Fruit fly (Drosophila melanogaster) whole organism, wandering third instar larva: ENCODE measurements around the gene CG17991.

ENCODE experiments used
- Abd-B ChIP-seq: fragments of >200 bp; optimal IDR thresholded peaks from 2 replicates; lab custom pipeline; 2017; ENCODE audit warnings: missing biosample characterization, missing genetic modification characterization
- CG32264 ChIP-seq: fragments of 200-800 bp; sonication (Bioruptor generic); optimal IDR thresholded peaks from 2 replicates; lab custom pipeline; 2016; ENCODE audit warnings: missing biosample characterization, missing genetic modification characterization
- Dfd ChIP-seq: fragments of >200 bp; optimal IDR thresholded peaks from 2 replicates; lab custom pipeline; 2017; ENCODE audit warnings: missing biosample characterization, missing genetic modification characterization
- GATAd ChIP-seq: sonication (Bioruptor generic); optimal IDR thresholded peaks from 2 replicates; lab custom pipeline; 2016; ENCODE audit warnings: missing biosample characterization, missing genetic modification characterization
- HLH106 ChIP-seq: fragments of 200-800 bp; optimal IDR thresholded peaks from 3 replicates; lab custom pipeline; 2019; ENCODE audit warnings: missing biosample characterization, mild to moderate bottlenecking, missing genetic modification characterization, moderate library complexity
- Hnf4 ChIP-seq: fragments of 200-800 bp; sonication (Bioruptor generic); optimal IDR thresholded peaks from 2 replicates; lab custom pipeline; 2016; ENCODE audit warnings: missing biosample characterization, mild to moderate bottlenecking, missing genetic modification characterization
- Hr78 ChIP-seq: fragments of >200 bp; optimal IDR thresholded peaks from 2 replicates; lab custom pipeline; 2017; ENCODE audit warnings: missing biosample characterization, missing genetic modification characterization
- Hr83 ChIP-seq: fragments of 200-300 bp; sonication (Bioruptor generic); optimal IDR thresholded peaks from 2 replicates; lab custom pipeline; 2016; ENCODE audit warnings: missing biosample characterization, mild to moderate bottlenecking, missing genetic modification characterization, moderate library complexity; ENCODE audit not compliant: poor library complexity, severe bottlenecking
- Jra ChIP-seq: sonication (Bioruptor generic); optimal IDR thresholded peaks from 2 replicates; lab custom pipeline; 2016; ENCODE audit warnings: missing biosample characterization, missing genetic modification characterization
- Myc ChIP-seq: fragments of >200 bp; optimal IDR thresholded peaks from 2 replicates; lab custom pipeline; 2017
- N ChIP-seq: fragments of >200 bp; optimal IDR thresholded peaks from 2 replicates; lab custom pipeline; 2018; ENCODE audit warnings: missing biosample characterization, missing external identifiers, missing genetic modification characterization
- OdsH ChIP-seq: fragments of 200-800 bp; sonication (Bioruptor generic); optimal IDR thresholded peaks from 2 replicates; lab custom pipeline; 2016; ENCODE audit warnings: missing biosample characterization, mild to moderate bottlenecking, missing genetic modification characterization
- Rel ChIP-seq, 2 experiments: fragments of 200-800 bp; sonication (Bioruptor generic) in 1 of 2; optimal IDR thresholded peaks; 2 replicates in 1 of 2; 3 replicates in 1 of 2; lab custom pipeline; 2016 to 2019; ENCODE audit warnings: mild to moderate bottlenecking in 2 of 2, missing biosample characterization in 2 of 2, missing genetic modification characterization in 2 of 2, moderate library complexity in 1 of 2
- Sp1 ChIP-seq: fragments of 200-800 bp; sonication (Bioruptor generic); optimal IDR thresholded peaks from 3 replicates; lab custom pipeline; 2019; ENCODE audit warnings: missing biosample characterization, mild to moderate bottlenecking, missing genetic modification characterization, moderate library complexity
- Vsx2 ChIP-seq: fragments of 200-300, 225-300 bp; sonication (Bioruptor generic); optimal IDR thresholded peaks from 2 replicates; lab custom pipeline; 2018; ENCODE audit warnings: missing biosample characterization, missing genetic modification characterization; ENCODE audit not compliant: partially characterized antibody
- br ChIP-seq: fragments of 200-800 bp; sonication (Bioruptor generic); optimal IDR thresholded peaks from 2 replicates; lab custom pipeline; 2016; ENCODE audit warnings: missing biosample characterization, missing genetic modification characterization
- brk ChIP-seq: fragments of 200-800 bp; sonication (Bioruptor generic); optimal IDR thresholded peaks from 2 replicates; lab custom pipeline; 2016; ENCODE audit warnings: missing biosample characterization, mild to moderate bottlenecking, missing genetic modification characterization
- dmrt93B ChIP-seq: fragments of 200-800 bp; sonication (Bioruptor generic); optimal IDR thresholded peaks from 2 replicates; lab custom pipeline; 2018; ENCODE audit warnings: missing biosample characterization, mild to moderate bottlenecking, missing genetic modification characterization
- ey ChIP-seq: fragments of 200-800 bp; sonication (Bioruptor generic); optimal IDR thresholded peaks from 2 replicates; lab custom pipeline; 2016; ENCODE audit warnings: missing biosample characterization, missing genetic modification characterization
- foxo ChIP-seq, 2 experiments: fragments of 200-800 bp; sonication (Bioruptor generic); optimal IDR thresholded peaks; 2 replicates in 1 of 2; 3 replicates in 1 of 2; lab custom pipeline; 2016 to 2017; ENCODE audit warnings: missing biosample characterization in 2 of 2, missing genetic modification characterization in 2 of 2
- h ChIP-seq: fragments of 200-800 bp; sonication (Bioruptor generic); optimal IDR thresholded peaks from 3 replicates; lab custom pipeline; 2016; ENCODE audit warnings: missing biosample characterization, mild to moderate bottlenecking, missing genetic modification characterization
- jim ChIP-seq: fragments of 175-275, 200-325 bp; sonication (Bioruptor generic); optimal IDR thresholded peaks from 2 replicates; lab custom pipeline; 2016; ENCODE audit warnings: missing biosample characterization, mild to moderate bottlenecking, missing genetic modification characterization
- lola ChIP-seq: fragments of >200 bp; optimal IDR thresholded peaks from 2 replicates; lab custom pipeline; 2017; ENCODE audit warnings: missing biosample characterization, missing genetic modification characterization
- pan ChIP-seq: fragments of >200 bp; optimal IDR thresholded peaks from 2 replicates; lab custom pipeline; 2017
- psq ChIP-seq: fragments of 200-800 bp; sonication (Bioruptor generic); optimal IDR thresholded peaks from 3 replicates; lab custom pipeline; 2017; ENCODE audit warnings: missing biosample characterization, mild to moderate bottlenecking, missing genetic modification characterization, moderate library complexity
- sage ChIP-seq: fragments of 200-800 bp; sonication (Bioruptor generic); optimal IDR thresholded peaks from 2 replicates; lab custom pipeline; 2016; ENCODE audit warnings: missing biosample characterization, mild to moderate bottlenecking, missing genetic modification characterization
- sv ChIP-seq: fragments of 200-800 bp; sonication (Bioruptor generic); optimal IDR thresholded peaks from 3 replicates; lab custom pipeline; 2016; ENCODE audit warnings: missing biosample characterization, missing genetic modification characterization
- tai ChIP-seq: sonication (Bioruptor generic); optimal IDR thresholded peaks from 2 replicates; lab custom pipeline; 2016; ENCODE audit warnings: missing biosample characterization, missing genetic modification characterization
- usp ChIP-seq: fragments of >200 bp; optimal IDR thresholded peaks from 2 replicates; lab custom pipeline; 2017; ENCODE audit warnings: missing biosample characterization, missing genetic modification characterization
- woc ChIP-seq: sonication (Bioruptor generic); optimal IDR thresholded peaks from 2 replicates; lab custom pipeline; 2016; ENCODE audit warnings: missing biosample characterization, mild to moderate bottlenecking, missing genetic modification characterization

The CG17991 gene

DNA sequence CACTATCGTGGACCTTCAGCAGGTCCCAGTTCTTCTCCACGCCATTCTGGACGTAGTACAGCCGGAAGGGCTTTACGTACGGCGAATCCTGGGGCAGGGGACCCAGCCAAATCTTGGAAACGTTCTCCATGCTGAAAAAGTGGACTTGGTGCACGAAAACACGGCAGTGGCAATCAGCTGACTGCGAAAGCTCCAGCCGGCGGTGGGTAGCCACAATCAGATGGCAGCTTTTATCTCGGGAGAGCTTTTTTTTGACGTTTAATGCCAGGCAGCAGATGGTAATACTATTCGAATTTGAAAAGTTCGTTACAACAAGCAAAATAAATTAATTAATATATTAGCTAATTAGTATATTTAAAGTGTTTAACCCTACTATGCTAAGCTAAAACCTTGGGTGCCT lies 12.7 kb upstream of the CG17991 start, which contains the start of gene CG42813:
Gene CG42813 (minus strand): TSS at position 220 of the 400 bp plus-strand sequence.
- TF ChIP-seq brk (no peak), Dfd (GFP tag; lab: Kevin White, UChicago) (no peak), usp (no peak), HLH106 (tag; lab: Kevin White, UChicago) (no peak), CG32264 (GFP tag; lab: Kevin White, UChicago) (no peak), lola (GFP tag; lab: Kevin White, UChicago) (no peak), dmrt93B (GFP tag; lab: Kevin White, UChicago) (no peak), woc (GFP tag; lab: Kevin White, UChicago) (no peak), Hr83 (no peak), N (GFP tag; lab: Kevin White, UChicago) (no peak), OdsH (GFP tag; lab: Kevin White, UChicago) (no peak), ey (GFP tag; lab: Kevin White, UChicago) (no peak)

DNA sequence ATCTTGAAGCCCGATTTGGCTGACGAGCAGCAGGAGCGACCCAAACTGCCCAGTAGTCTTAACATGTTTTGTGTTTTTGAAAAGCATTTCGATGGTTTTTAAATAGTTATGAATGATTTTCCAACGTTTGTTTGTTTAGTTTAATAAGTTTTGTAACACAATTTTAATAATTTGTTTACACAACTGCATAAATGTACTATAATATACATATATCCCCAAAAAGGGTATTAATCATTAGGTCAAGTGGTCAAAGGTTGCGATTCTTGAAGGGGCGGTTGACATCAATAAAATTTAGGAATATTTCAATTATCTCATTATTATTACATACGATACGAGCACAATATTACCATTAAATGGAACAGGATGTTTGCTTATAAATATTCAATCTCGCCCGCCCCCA lies 11.7 kb upstream of the CG17991 start, which contains the start of gene CG42814:
Gene CG42814 (minus strand): TSS at position 101 of the 400 bp plus-strand sequence.
- TF ChIP-seq dmrt93B (GFP tag; lab: Kevin White, UChicago) = no peak
- no peak for TF ChIP-seq Rel (GFP tag; optimal IDR thresholded peaks at IDR 0.05; lab: Kevin White, UChicago)
- no peak for TF ChIP-seq Rel (tag; optimal IDR thresholded peaks at IDR 0.05; lab: Kevin White, UChicago)
- TF ChIP-seq tai (GFP tag; lab: Kevin White, UChicago) = no peak
- TF ChIP-seq brk = no peak
- no peak for TF ChIP-seq h (GFP tag; lab: Kevin White, UChicago)
- TF ChIP-seq foxo (GFP tag; optimal IDR thresholded peaks at IDR 0.05; lab: Kevin White, UChicago) = no peak

DNA sequence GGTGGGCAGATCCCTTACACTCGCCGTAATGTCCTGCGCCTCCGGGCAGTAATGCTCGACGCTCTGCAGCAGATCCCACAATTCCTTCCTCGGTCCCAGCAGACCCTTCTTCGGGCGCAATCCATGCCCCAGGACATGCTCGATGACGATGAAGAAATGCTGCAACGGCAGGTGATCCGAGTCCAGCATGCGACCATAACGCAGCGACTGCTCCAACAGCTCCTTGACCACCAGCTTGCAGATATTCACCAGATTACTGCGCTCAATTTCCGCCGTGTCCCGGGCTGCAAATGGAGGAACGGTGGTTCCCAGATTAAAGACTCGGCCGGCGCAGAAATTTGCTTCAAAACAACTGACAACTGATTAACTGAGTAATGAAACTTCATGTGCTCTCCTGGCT lies 7.7 kb upstream of the CG17991 start, which contains the start of gene CG31068:
Gene CG31068 (plus strand): TSS at position 301 of the 400 bp plus-strand sequence.
- TF ChIP-seq psq (GFP tag; lab: Kevin White, UChicago) (no peak), jim (GFP tag; lab: Kevin White, UChicago) (no peak), sv (GFP tag; lab: Kevin White, UChicago) (no peak), pan (no peak), Hnf4 (no peak), br (no peak), Myc (no peak), Vsx2 (no peak), tai (GFP tag; lab: Kevin White, UChicago) (no peak), brk (no peak), Abd-B (no peak), N (GFP tag; lab: Kevin White, UChicago) (no peak), Jra (GFP tag; lab: Kevin White, UChicago) (no peak), GATAd (GFP tag; lab: Kevin White, UChicago) (no peak), sage (GFP tag; lab: Kevin White, UChicago) (no peak), OdsH (GFP tag; lab: Kevin White, UChicago) (no peak)

DNA sequence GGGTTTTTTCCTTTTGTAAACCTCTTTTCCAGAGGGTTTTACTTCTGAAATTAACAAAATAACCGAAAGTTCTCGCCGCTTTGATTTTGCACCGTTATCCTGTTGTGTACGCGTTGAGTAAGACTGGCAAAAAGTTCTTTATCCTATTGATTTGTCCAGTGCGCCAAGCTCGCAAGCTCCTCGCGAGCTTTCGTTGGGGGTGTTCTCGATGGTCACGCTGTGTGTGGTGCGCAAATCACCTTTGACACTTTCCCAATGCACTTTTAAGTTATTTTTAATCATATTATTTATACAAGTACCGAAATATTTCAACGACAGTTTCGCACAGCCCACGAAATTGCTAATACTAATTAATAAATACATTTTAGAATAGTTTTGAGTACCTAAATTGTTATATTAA lies 3.1 kb upstream of the CG17991 start:
- no peak for TF ChIP-seq Hr78 (GFP tag; lab: Kevin White, UChicago)
- TF ChIP-seq Hr83 = no peak
- no peak for TF ChIP-seq woc (GFP tag; lab: Kevin White, UChicago)
- TF ChIP-seq HLH106 (tag; lab: Kevin White, UChicago) = no peak
- TF ChIP-seq h (GFP tag; lab: Kevin White, UChicago) = no peak
- no peak for TF ChIP-seq Sp1 (GFP tag; lab: Kevin White, UChicago)
- no peak for TF ChIP-seq Dfd (GFP tag; lab: Kevin White, UChicago)
- TF ChIP-seq N (GFP tag; lab: Kevin White, UChicago) = no peak
- TF ChIP-seq psq (GFP tag; lab: Kevin White, UChicago) = no peak

- TF ChIP-seq tai (GFP tag; lab: Kevin White, UChicago) (no peak), N (GFP tag; lab: Kevin White, UChicago) (no peak), Abd-B (no peak), Hr83 (peak; percentile 4), dmrt93B (GFP tag; lab: Kevin White, UChicago) (no peak)
These were observed 2.4 kb upstream of the CG17991 start, which contains the start of the genes CG31064 and PolA2 for dm6 chr3R:27238438-27239301. Gene CG31064, minus strand, starts transcription at chr3R:27239085. Gene PolA2, plus strand, starts transcription at chr3R:27239163.
